Worm (Caenorhabditis elegans): ENCODE results near the gene his-69.

Gene his-69

ce11 chrIII:4099884-4100596 lies 41.5 kb upstream of the his-69 start (continued):
- peak; percentile 46 for TF ChIP-seq unc-130 (tag; optimal IDR thresholded peaks at IDR 0.05)
- peak; percentile 28 for TF ChIP-seq irx-1 (tag; optimal IDR thresholded peaks at IDR 0.05)
- TF ChIP-seq fkh-10 (GFP tag; optimal IDR thresholded peaks at IDR 0.05), result no peak
- TF ChIP-seq aha-1 (tag; optimal IDR thresholded peaks at IDR 0.05), result no peak
- TF ChIP-seq isw-1 (GFP tag; IDR thresholded peaks at IDR 0.05), result no peak
- peak; percentile 77 for TF ChIP-seq C16A3.4 (tag; optimal IDR thresholded peaks at IDR 0.05)
- no peak for TF ChIP-seq elt-2 (tag; optimal IDR thresholded peaks at IDR 0.05)
- TF ChIP-seq mab-9 (GFP tag; IDR thresholded peaks at IDR 0.05), result no peak
- peak; percentile 34 for TF ChIP-seq nhr-237 (tag; optimal IDR thresholded peaks at IDR 0.05)
- TF ChIP-seq tlp-1 (tag; optimal IDR thresholded peaks at IDR 0.05), result no peak
- TF ChIP-seq alr-1 (tag; optimal IDR thresholded peaks at IDR 0.05; ENCODE audit: borderline replicate concordance), result no peak
- TF ChIP-seq sptf-1 (tag; optimal IDR thresholded peaks at IDR 0.05), result no peak
- no peak for TF ChIP-seq C34B4.2 (tag; optimal IDR thresholded peaks at IDR 0.05)
- TF ChIP-seq lsy-2 (tag; optimal IDR thresholded peaks at IDR 0.05), result peak; percentile 74 to 88
- TF ChIP-seq nhr-76 (tag; optimal IDR thresholded peaks at IDR 0.05), result no peak
- TF ChIP-seq nhr-12 (tag; optimal IDR thresholded peaks at IDR 0.05), result no peak
- peak; percentile 50 for TF ChIP-seq nhr-47 (tag; optimal IDR thresholded peaks at IDR 0.05)
- TF ChIP-seq unc-98 (GFP tag; IDR thresholded peaks at IDR 0.05), result no peak
- TF ChIP-seq unc-62 (GFP tag; optimal IDR thresholded peaks at IDR 0.05), result no peak
- no peak for TF ChIP-seq hlh-4 (tag; optimal IDR thresholded peaks at IDR 0.05)
- peak; percentile 65 for TF ChIP-seq lin-13 (GFP tag; optimal IDR thresholded peaks at IDR 0.05)
- TF ChIP-seq snpc-4 (tag; optimal IDR thresholded peaks at IDR 0.05), result peak; percentile 29
- TF ChIP-seq ceh-82 (tag; optimal IDR thresholded peaks at IDR 0.05), result peak in 1 of 3 experiments; percentile 24
- TF ChIP-seq ztf-4 (tag; optimal IDR thresholded peaks at IDR 0.05), result peak; percentile 48
- TF ChIP-seq sox-4 (tag; optimal IDR thresholded peaks at IDR 0.05), result no peak
- TF ChIP-seq ets-5 (GFP tag; IDR thresholded peaks at IDR 0.05), result no peak
- TF ChIP-seq C04F5.9 (tag; optimal IDR thresholded peaks at IDR 0.05), result no peak
- TF ChIP-seq zip-4 (GFP tag; optimal IDR thresholded peaks at IDR 0.05), result no peak
- no peak for TF ChIP-seq ceh-88 (GFP tag; IDR thresholded peaks at IDR 0.05)
- no peak for TF ChIP-seq unc-86 (tag; optimal IDR thresholded peaks at IDR 0.05)
- peak; percentile 94 for TF ChIP-seq blmp-1 (tag; optimal IDR thresholded peaks at IDR 0.05)
- no peak for TF ChIP-seq ceh-8 (GFP tag; optimal IDR thresholded peaks at IDR 0.05)
- TF ChIP-seq nhr-84 (tag; optimal IDR thresholded peaks at IDR 0.05), result no peak
- TF ChIP-seq nhr-85 (tag), result peak; percentile 98
- no peak for TF ChIP-seq fkh-4 (tag; optimal IDR thresholded peaks at IDR 0.05; ENCODE audit: borderline replicate concordance)
- no peak for TF ChIP-seq ztf-11 (tag; optimal IDR thresholded peaks at IDR 0.05)
- peak; percentile 69 for TF ChIP-seq nhr-90 (tag; optimal IDR thresholded peaks at IDR 0.05; ENCODE audit: poor library complexity)
- TF ChIP-seq egl-27 (tag; optimal IDR thresholded peaks at IDR 0.05), result no peak
- TF ChIP-seq nhr-20 (tag; optimal IDR thresholded peaks at IDR 0.05), result peak; percentile 88
- no peak for TF ChIP-seq mef-2 (tag; optimal IDR thresholded peaks at IDR 0.05)
- peak; percentile 24 to 54 for TF ChIP-seq efl-1 (optimal IDR thresholded peaks at IDR 0.05)
- peak; percentile 28 to 95 for TF ChIP-seq efl-1 (GFP tag; optimal IDR thresholded peaks at IDR 0.05 in 1 of 2)
- TF ChIP-seq nhr-71 (tag; optimal IDR thresholded peaks at IDR 0.05), result peak; percentile 93
- TF ChIP-seq lin-35 (GFP tag; optimal IDR thresholded peaks at IDR 0.05), result peak; percentile 44 to 69
- TF ChIP-seq nhr-28 (tag; optimal IDR thresholded peaks at IDR 0.05), result no peak
- TF ChIP-seq dsc-1 (tag; optimal IDR thresholded peaks at IDR 0.05), result no peak
